Worm (Caenorhabditis elegans): ENCODE data around the gene srz-25.
A peak's percentile ranks its signal among the peaks of the same experiment; 100 is the strongest.

srz-25 gene

ce11 chrV:17549362-17549761 lies 9.0 kb downstream of the srz-25 start, which contains the start of gene fbxa-176:
TSS of gene fbxa-176 (plus strand) at chrV:17549675.
- TF ChIP-seq nhr-77 (tag; optimal IDR thresholded peaks at IDR 0.05) (no peak), pha-4 (GFP tag; IDR thresholded peaks at IDR 0.05) (no peak), pha-4 (tag; optimal IDR thresholded peaks at IDR 0.05) (no peak), F10B5.3 (tag; optimal IDR thresholded peaks at IDR 0.05) (no peak), hlh-11 (tag; optimal IDR thresholded peaks at IDR 0.05) (peak; percentile 26), mxl-2 (GFP tag; conservative IDR thresholded peaks at IDR 0.05) (no peak), daf-16 (GFP tag; optimal IDR thresholded peaks at IDR 0.05) (no peak), daf-16 (tag; optimal IDR thresholded peaks at IDR 0.05) (peak; percentile 65), dmd-6 (GFP tag; IDR thresholded peaks at IDR 0.05) (peak; percentile 60), unc-130 (GFP tag; optimal IDR thresholded peaks at IDR 0.05) (no peak), mep-1 (tag; optimal IDR thresholded peaks at IDR 0.05) (no peak), vab-7 (GFP tag; IDR thresholded peaks at IDR 0.05) (no peak), ctbp-1 (GFP tag; IDR thresholded peaks at IDR 0.05) (no peak), dpl-1 (GFP tag; optimal IDR thresholded peaks at IDR 0.05) (no peak), lim-7 (GFP tag; IDR thresholded peaks at IDR 0.05) (no peak), lin-39 (tag; optimal IDR thresholded peaks at IDR 0.05) (no peak), F44E2.7 (GFP tag; IDR thresholded peaks at IDR 0.05) (no peak), dve-1 (tag; optimal IDR thresholded peaks at IDR 0.05; ENCODE audit: insufficient read depth) (peak; percentile 12), pqm-1 (tag; optimal IDR thresholded peaks at IDR 0.05) (peak; percentile 32), nhr-25 (tag; optimal IDR thresholded peaks at IDR 0.05; ENCODE audit: borderline replicate concordance, insufficient read depth) (no peak), lir-3 (tag; optimal IDR thresholded peaks at IDR 0.05) (no peak), ZK337.2 (GFP tag; IDR thresholded peaks at IDR 0.05) (no peak)

- no peak for TF ChIP-seq pha-4 (GFP tag; IDR thresholded peaks at IDR 0.05)
- TF ChIP-seq pha-4 (tag; optimal IDR thresholded peaks at IDR 0.05) = no peak
- TF ChIP-seq unc-62 (GFP tag; optimal IDR thresholded peaks at IDR 0.05 in 1 of 2) = peak in 1 of 2 experiments; percentile 91
- no peak for TF ChIP-seq unc-62 (tag; optimal IDR thresholded peaks at IDR 0.05)
These were observed 11.0 kb downstream of the srz-25 start for ce11 chrV:17551396-17551795.

- no peak for TF ChIP-seq dmd-8 (GFP tag; IDR thresholded peaks at IDR 0.05)
These were observed 12.4 kb downstream of the srz-25 start, which contains the start of gene C38D9.8 for ce11 chrV:17552759-17553158. TSS of gene C38D9.8 (minus strand) at chrV:17552859.

ce11 chrV:17558377-17558776 lies 18.0 kb downstream of the srz-25 start, which contains the start of gene fbxa-174:
TSS of gene fbxa-174 (minus strand) at chrV:17558477.
- TF ChIP-seq D1046.2 (GFP tag; IDR thresholded peaks at IDR 0.05) = no peak
- TF ChIP-seq arid-1 (GFP tag; conservative IDR thresholded peaks at IDR 0.05) = no peak
- TF ChIP-seq madf-9 (GFP tag; conservative IDR thresholded peaks at IDR 0.05) = no peak
- TF ChIP-seq hlh-30 (tag; optimal IDR thresholded peaks at IDR 0.05; ENCODE audit: insufficient read depth) = no peak
- TF ChIP-seq unc-39 (tag; optimal IDR thresholded peaks at IDR 0.05) = no peak
- TF ChIP-seq snpc-4 (tag; optimal IDR thresholded peaks at IDR 0.05) = no peak
- no peak for TF ChIP-seq php-3 (GFP tag; IDR thresholded peaks at IDR 0.05)
- TF ChIP-seq daf-8 (GFP tag; IDR thresholded peaks at IDR 0.05) = no peak
- TF ChIP-seq F49E8.2 (tag; optimal IDR thresholded peaks at IDR 0.05; ENCODE audit: borderline replicate concordance) = no peak
- no peak for TF ChIP-seq fkh-10 (GFP tag; optimal IDR thresholded peaks at IDR 0.05)
- TF ChIP-seq daf-19 (GFP tag; conservative IDR thresholded peaks at IDR 0.05) = no peak
- TF ChIP-seq nhr-10 (tag; optimal IDR thresholded peaks at IDR 0.05) = no peak
- TF ChIP-seq hmg-1.1 (GFP tag; IDR thresholded peaks at IDR 0.05) = no peak
- no peak for TF ChIP-seq mdt-29 (GFP tag; IDR thresholded peaks at IDR 0.05)
- no peak for TF ChIP-seq spr-3 (GFP tag; optimal IDR thresholded peaks at IDR 0.05)
- no peak for TF ChIP-seq ZK337.2 (GFP tag; IDR thresholded peaks at IDR 0.05)
